Fruit fly (Drosophila melanogaster): ENCODE measurements around the gene Gart.

- TF ChIP-seq cic (GFP tag; optimal IDR thresholded peaks at IDR 0.05) (no peak), kay (GFP tag; ENCODE audit: borderline replicate concordance) (no peak), Mnt (GFP tag; optimal IDR thresholded peaks at IDR 0.05) (no peak), CG7045 (GFP tag; optimal IDR thresholded peaks at IDR 0.05) (no peak), CG5204 (GFP tag; optimal IDR thresholded peaks at IDR 0.05) (no peak), Crg-1 (GFP tag; optimal IDR thresholded peaks at IDR 0.05) (no peak), CG7101 (tag; optimal IDR thresholded peaks at IDR 0.05) (no peak), Clk (GFP tag; optimal IDR thresholded peaks at IDR 0.05) (no peak), CG1620 (GFP tag; optimal IDR thresholded peaks at IDR 0.05) (no peak)
Observed at dm6 chr2L:7007564-7007963, 16.1 kb downstream of the Gart start.
